Fruit fly (Drosophila melanogaster) whole organism, pupa: ENCODE results near the gene del.

ENCODE experiments used
- D1 ChIP-seq: fragments of 200-800 bp; sonication (Bioruptor generic); optimal IDR thresholded peaks from 2 replicates; lab custom pipeline; 2018; ENCODE audit warnings: missing biosample characterization, mild to moderate bottlenecking, missing genetic modification characterization, moderate library complexity
- Ets98B ChIP-seq: fragments of 200-800 bp; sonication (Bioruptor generic); IDR thresholded peaks from 2 replicates; pipeline ENCODE4 v1.3.6; 2022; ENCODE audit warnings: missing biosample characterization, missing genetic modification characterization
- Snoo ChIP-seq: fragments of 200-800 bp; sonication (Bioruptor generic); optimal IDR thresholded peaks from 3 replicates; lab custom pipeline; 2017; ENCODE audit warnings: missing biosample characterization, mild to moderate bottlenecking, missing genetic modification characterization, inconsistent platforms

DNA sequence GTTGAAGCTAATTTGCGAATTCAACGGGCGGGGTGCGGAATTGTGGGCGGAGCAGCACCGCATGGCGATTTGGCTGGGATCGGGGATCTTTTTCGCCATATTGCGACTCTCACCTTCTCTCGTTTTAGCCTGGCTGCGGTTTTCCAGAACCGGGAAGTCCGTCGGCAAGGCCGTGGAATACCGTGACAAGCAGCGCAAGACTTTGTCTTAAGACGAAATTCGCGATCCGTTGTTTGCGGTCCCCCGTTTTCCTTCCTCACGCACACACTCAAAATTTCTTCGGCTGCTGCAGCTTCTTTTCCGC is 30.8 kb upstream of the del start:
- TF ChIP-seq Snoo (no peak), D1 (tag; lab: Kevin White, UChicago) (no peak), Ets98B (GFP tag; lab: Robert Waterston, UW) (no peak)
